Worm (Caenorhabditis elegans): ENCODE measurements around the gene Y38H6C.9.

DNA sequence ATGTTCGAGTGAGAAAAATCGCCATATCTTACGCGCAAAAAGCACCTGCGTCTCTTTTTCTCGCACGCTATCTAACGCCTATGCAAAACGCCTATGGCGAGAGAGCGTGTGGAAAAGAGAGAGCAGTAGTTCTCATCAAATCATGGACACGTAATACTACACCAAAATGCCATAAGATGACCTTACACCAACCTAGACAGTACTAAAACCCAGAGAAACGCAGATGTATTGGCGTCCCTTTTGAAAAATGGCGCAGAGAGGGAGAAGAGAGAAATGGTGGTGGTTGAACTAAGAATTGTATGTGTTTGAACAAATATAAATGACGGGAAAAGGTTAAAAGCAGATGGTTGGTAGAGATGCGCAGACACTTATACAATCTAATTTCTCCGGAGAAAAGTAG, 17.0 kb upstream of the Y38H6C.9 start, which contains the start of gene Y38H6C.16:
- TF ChIP-seq ztf-11 (tag; optimal IDR thresholded peaks at IDR 0.05) (no peak), ces-1 (GFP tag; optimal IDR thresholded peaks at IDR 0.05) (no peak), pha-4 (tag; optimal IDR thresholded peaks at IDR 0.05) (no peak)
